Worm (Caenorhabditis elegans) whole organism, late embryonic: ENCODE data around the gene K06A9.3.

Source experiments
- K02D7.2 ChIP-seq: sonication (generic microtip); optimal IDR thresholded peaks from 2 replicates; lab custom pipeline; 2017; ENCODE audit warnings: mild to moderate bottlenecking, missing genetic modification characterization, missing compliant biosample characterization
- ceh-24 ChIP-seq: sonication (generic microtip); optimal IDR thresholded peaks from 2 replicates; lab custom pipeline; 2016; ENCODE audit warnings: mild to moderate bottlenecking, missing genetic modification characterization, missing compliant biosample characterization
- che-1 ChIP-seq: sonication (generic microtip); optimal IDR thresholded peaks from 2 replicates; lab custom pipeline; 2016; ENCODE audit warnings: mild to moderate bottlenecking, missing genetic modification characterization, missing compliant biosample characterization
- fkh-6 ChIP-seq: sonication (generic microtip); optimal IDR thresholded peaks from 2 replicates; lab custom pipeline; 2016; ENCODE audit warnings: missing genetic modification characterization, missing compliant biosample characterization
- madf-2 ChIP-seq: sonication (generic microtip); optimal IDR thresholded peaks from 2 replicates; lab custom pipeline; 2017; ENCODE audit warnings: missing genetic modification characterization, missing compliant biosample characterization
- pag-3 ChIP-seq: sonication (generic microtip); optimal IDR thresholded peaks from 2 replicates; lab custom pipeline; 2016; ENCODE audit warnings: missing compliant biosample characterization, missing genetic modification characterization, borderline replicate concordance
- rnt-1 ChIP-seq: sonication (generic microtip); optimal IDR thresholded peaks from 2 replicates; lab custom pipeline; 2016; ENCODE audit warnings: missing genetic modification characterization, missing compliant biosample characterization

- TF ChIP-seq pag-3 (tag; lab: Kevin White, UChicago) (no peak), rnt-1 (tag; lab: Kevin White, UChicago) (no peak), ceh-24 (tag; lab: Kevin White, UChicago) (no peak), fkh-6 (no peak), che-1 (no peak), madf-2 (no peak), K02D7.2 (tag; lab: Kevin White, UChicago) (no peak)
These were observed 9.5 kb downstream of the K06A9.3 start for ce11 chrX:1525511-1526172.
